Fruit fly (Drosophila melanogaster) whole organism, embryonic: Measurements from ENCODE around the gene CG8051.
A peak's percentile ranks its signal among the peaks of the same experiment; 100 is the strongest.

Experiments
- Antp ChIP-seq: fragments of 200-800 bp; sonication (Bioruptor generic); optimal IDR thresholded peaks from 3 replicates; lab custom pipeline; 2016; ENCODE audit warnings: missing biosample characterization, missing genetic modification characterization
- CG13123 ChIP-seq: fragments of 200-800 bp; sonication (Bioruptor generic); optimal IDR thresholded peaks from 2 replicates; lab custom pipeline; 2016; ENCODE audit warnings: missing biosample characterization, missing genetic modification characterization
- CG13775 ChIP-seq: fragments of 200-800 bp; sonication (Bioruptor generic); optimal IDR thresholded peaks from 3 replicates; lab custom pipeline; 2017; ENCODE audit warnings: missing biosample characterization, mild to moderate bottlenecking, missing genetic modification characterization
- CG14667 ChIP-seq: fragments of 200-800 bp; sonication (Bioruptor generic); IDR thresholded peaks from 2 replicates; pipeline ENCODE4 v1.3.6; 2022; ENCODE audit warnings: missing biosample characterization, missing genetic modification characterization
- CG1603 ChIP-seq: fragments of 200-800 bp; sonication (Bioruptor generic); optimal IDR thresholded peaks from 2 replicates; lab custom pipeline; 2019; ENCODE audit warnings: missing biosample characterization, mild to moderate bottlenecking, missing genetic modification characterization, moderate library complexity
- CG16863 ChIP-seq: fragments of 200-800 bp; sonication (Bioruptor generic); optimal IDR thresholded peaks from 3 replicates; lab custom pipeline; 2016; ENCODE audit warnings: missing biosample characterization, missing genetic modification characterization
- CG2712 ChIP-seq: fragments of 200-800 bp; optimal IDR thresholded peaks from 3 replicates; lab custom pipeline; 2019; ENCODE audit warnings: missing biosample characterization, mild to moderate bottlenecking, missing genetic modification characterization, moderate library complexity
- CG3065 ChIP-seq: fragments of 200-800 bp; sonication (Bioruptor generic); optimal IDR thresholded peaks from 2 replicates; lab custom pipeline; 2016; ENCODE audit warnings: missing biosample characterization, missing genetic modification characterization
- CG31441 ChIP-seq: fragments of 200-800 bp; sonication (Bioruptor generic); IDR thresholded peaks from 2 replicates; pipeline ENCODE4 v1.3.6; 2022; ENCODE audit warnings: missing biosample characterization, missing genetic modification characterization
- CG34376 ChIP-seq: fragments of 200-800 bp; sonication (Bioruptor generic); optimal IDR thresholded peaks from 2 replicates; lab custom pipeline; 2018; ENCODE audit warnings: missing biosample characterization, mild to moderate bottlenecking, missing genetic modification characterization
- CG4707 ChIP-seq: fragments of 200-800 bp; sonication (Bioruptor generic); optimal IDR thresholded peaks from 2 replicates; lab custom pipeline; 2018; ENCODE audit warnings: missing biosample characterization, mild to moderate bottlenecking, missing genetic modification characterization, moderate library complexity
- CG7556 ChIP-seq: fragments of 200-800 bp; sonication (Bioruptor generic); optimal IDR thresholded peaks from 2 replicates; lab custom pipeline; 2017; ENCODE audit warnings: missing biosample characterization, mild to moderate bottlenecking, missing genetic modification characterization
- CG7987 ChIP-seq: fragments of 200-800 bp; sonication (Bioruptor generic); optimal IDR thresholded peaks from 2 replicates; lab custom pipeline; 2018; ENCODE audit warnings: missing biosample characterization, mild to moderate bottlenecking, missing genetic modification characterization, moderate library complexity
- CG8478 ChIP-seq: fragments of >200 bp; optimal IDR thresholded peaks from 2 replicates; lab custom pipeline; 2018
- CG9609 ChIP-seq: fragments of 200-800 bp; sonication (Bioruptor generic); optimal IDR thresholded peaks from 3 replicates; lab custom pipeline; 2016; ENCODE audit warnings: missing biosample characterization, missing genetic modification characterization
- D19A ChIP-seq: fragments of 200-800 bp; optimal IDR thresholded peaks from 3 replicates; lab custom pipeline; 2019; ENCODE audit warnings: missing biosample characterization, mild to moderate bottlenecking, missing genetic modification characterization, moderate library complexity
- Dad ChIP-seq: fragments of 200-800 bp; sonication (Bioruptor generic); optimal IDR thresholded peaks from 3 replicates; lab custom pipeline; 2016; ENCODE audit warnings: missing biosample characterization, missing genetic modification characterization
- Dp ChIP-seq: fragments of 200-800 bp; sonication (Bioruptor generic); optimal IDR thresholded peaks from 2 replicates; lab custom pipeline; 2018; ENCODE audit warnings: missing biosample characterization, mild to moderate bottlenecking, missing genetic modification characterization, moderate library complexity
- Drgx ChIP-seq: fragments of 200-800 bp; sonication (Bioruptor generic); IDR thresholded peaks from 2 replicates; pipeline ENCODE4 v1.3.6; 2022; ENCODE audit warnings: missing biosample characterization, missing genetic modification characterization
- E2f1 ChIP-seq: fragments of 200-800 bp; sonication (Bioruptor generic); IDR thresholded peaks from 2 replicates; pipeline ENCODE4 v1.3.6; 2022; ENCODE audit warnings: missing biosample characterization, missing genetic modification characterization
- Fer1 ChIP-seq: fragments of 200-800 bp; sonication (Bioruptor generic); optimal IDR thresholded peaks from 2 replicates; lab custom pipeline; 2017; ENCODE audit warnings: missing biosample characterization, mild to moderate bottlenecking, missing genetic modification characterization
- Fer2 ChIP-seq: fragments of 200-800 bp; sonication (Bioruptor generic); optimal IDR thresholded peaks from 2 replicates; lab custom pipeline; 2018; ENCODE audit warnings: missing biosample characterization, mild to moderate bottlenecking, missing genetic modification characterization, moderate library complexity
- Hmr ChIP-seq: fragments of 200-800 bp; sonication (Bioruptor generic); optimal IDR thresholded peaks from 3 replicates; lab custom pipeline; 2017; ENCODE audit warnings: mild to moderate bottlenecking, missing biosample characterization, missing genetic modification reagents, missing genetic modification characterization
- Med ChIP-seq: fragments of 200-800 bp; sonication (Bioruptor generic); peaks from one replicate; lab custom pipeline; 2016; ENCODE audit warnings: missing biosample characterization, missing genetic modification characterization, mild to moderate bottlenecking, inconsistent platforms, moderate library complexity
- NfI ChIP-seq: fragments of 200-800 bp; sonication (Bioruptor generic); optimal IDR thresholded peaks from 3 replicates; lab custom pipeline; 2018; ENCODE audit warnings: missing biosample characterization, mild to moderate bottlenecking, missing genetic modification characterization, moderate library complexity
- Optix ChIP-seq: fragments of 200-800 bp; sonication (Bioruptor generic); IDR thresholded peaks from 3 replicates; pipeline ENCODE4 v1.3.6; 2022; ENCODE audit warnings: missing biosample characterization, missing genetic modification characterization
- Poxn ChIP-seq: fragments of 200-800 bp; sonication (Bioruptor generic); IDR thresholded peaks from 2 replicates; pipeline ENCODE4 v1.3.6; 2022; ENCODE audit warnings: missing biosample characterization, missing genetic modification characterization
- Tbp ChIP-seq: fragments of >200 bp; optimal IDR thresholded peaks from 2 replicates; lab custom pipeline; 2018; ENCODE audit warnings: missing biosample characterization, missing genetic modification characterization
- Vsx1 ChIP-seq: fragments of 200-800 bp; sonication (Bioruptor generic); optimal IDR thresholded peaks from 2 replicates; lab custom pipeline; 2017; ENCODE audit warnings: missing biosample characterization, mild to moderate bottlenecking, missing genetic modification characterization, missing genetic modification reagents
- amos ChIP-seq: fragments of 200-800 bp; sonication (Bioruptor generic); IDR thresholded peaks from 2 replicates; pipeline ENCODE4 v1.3.6; 2022; ENCODE audit warnings: missing biosample characterization, missing genetic modification characterization; ENCODE audit not compliant: partially characterized antibody
- ara ChIP-seq: fragments of 200-800 bp; sonication (Bioruptor generic); IDR thresholded peaks from 2 replicates; pipeline ENCODE4 v1.3.6; 2022; ENCODE audit warnings: missing biosample characterization, missing genetic modification characterization
- ash1 ChIP-seq: fragments of 200-800 bp; sonication (Bioruptor generic); optimal IDR thresholded peaks from 2 replicates; lab custom pipeline; 2018; ENCODE audit warnings: missing biosample characterization, mild to moderate bottlenecking, missing genetic modification characterization
- chm ChIP-seq: fragments of 200-800 bp; sonication (Bioruptor generic); IDR thresholded peaks from 2 replicates; pipeline ENCODE4 v1.3.6; 2022; ENCODE audit warnings: missing biosample characterization, missing genetic modification characterization
- dmrt99B ChIP-seq: fragments of 200-800 bp; sonication (Bioruptor generic); optimal IDR thresholded peaks from 2 replicates; lab custom pipeline; 2018; ENCODE audit warnings: missing biosample characterization, mild to moderate bottlenecking, missing genetic modification characterization, moderate library complexity
- en ChIP-seq: fragments of 200-800 bp; sonication (Bioruptor generic); optimal IDR thresholded peaks from 2 replicates; lab custom pipeline; 2016; ENCODE audit warnings: missing biosample characterization, missing genetic modification characterization
- gt ChIP-seq: fragments of 200-800 bp; sonication (Bioruptor generic); IDR thresholded peaks from 2 replicates; pipeline ENCODE4 v1.3.6; 2022; ENCODE audit warnings: missing biosample characterization, missing genetic modification characterization
- hth ChIP-seq: fragments of >200 bp; optimal IDR thresholded peaks from 2 replicates; lab custom pipeline; 2017; ENCODE audit warnings: inconsistent platforms
- klu ChIP-seq: fragments of 200-800 bp; sonication (Bioruptor generic); IDR thresholded peaks from 2 replicates; pipeline ENCODE4 v1.3.6; 2022; ENCODE audit warnings: missing biosample characterization, missing genetic modification characterization
- knrl ChIP-seq: fragments of 200-800 bp; sonication (Bioruptor generic); IDR thresholded peaks from 3 replicates; pipeline ENCODE4 v1.3.6; 2022; ENCODE audit warnings: missing biosample characterization, missing genetic modification characterization; ENCODE audit not compliant: partially characterized antibody
- lola ChIP-seq, 3 experiments: fragments of >200 bp in 2 of 3; fragments of 200-800 bp in 1 of 3; sonication (Bioruptor generic) in 1 of 3; optimal IDR thresholded peaks; 2 replicates each; lab custom pipeline; 2017 to 2019; ENCODE audit warnings: missing biosample characterization in 3 of 3, missing genetic modification characterization in 3 of 3, mild to moderate bottlenecking in 1 of 3, moderate library complexity in 1 of 3
- lov ChIP-seq, 2 experiments: fragments of 200-800 bp in 1 of 2; fragments of >200 bp in 1 of 2; sonication (Bioruptor generic) in 1 of 2; IDR thresholded peaks in 1 of 2; optimal IDR thresholded peaks in 1 of 2; 2 replicates in 1 of 2; 3 replicates in 1 of 2; pipeline versions ENCODE4 v1.3.6 to Lab custom; 2017 to 2022; ENCODE audit warnings: missing biosample characterization in 1 of 2, missing genetic modification characterization in 1 of 2
- mld ChIP-seq: fragments of 200-800 bp; sonication (Bioruptor generic); IDR thresholded peaks from 3 replicates; pipeline ENCODE4 v1.3.6; 2022; ENCODE audit warnings: missing biosample characterization, missing genetic modification characterization; ENCODE audit not compliant: partially characterized antibody
- nmo ChIP-seq: fragments of 200-800 bp; sonication (Bioruptor generic); optimal IDR thresholded peaks from 2 replicates; lab custom pipeline; 2018; ENCODE audit warnings: missing biosample characterization, mild to moderate bottlenecking, missing genetic modification characterization, moderate library complexity
- otp ChIP-seq: fragments of 200-800 bp; sonication (Bioruptor generic); IDR thresholded peaks from 3 replicates; pipeline ENCODE4, ENCODE4 v1.3.6; 2022; ENCODE audit warnings: missing biosample characterization, missing genetic modification characterization
- psq ChIP-seq: fragments of 200-800 bp; sonication (Bioruptor generic); optimal IDR thresholded peaks from 2 replicates; lab custom pipeline; 2017; ENCODE audit warnings: missing biosample characterization, missing genetic modification characterization
- repo ChIP-seq: fragments of 200-800 bp; sonication (Bioruptor generic); optimal IDR thresholded peaks from 2 replicates; lab custom pipeline; 2016; ENCODE audit warnings: missing biosample characterization, missing genetic modification characterization
- schlank ChIP-seq: fragments of 200-800 bp; sonication (Bioruptor generic); optimal IDR thresholded peaks from 2 replicates; lab custom pipeline; 2018; ENCODE audit warnings: missing biosample characterization, mild to moderate bottlenecking, missing genetic modification characterization
- sob ChIP-seq: fragments of 200-800 bp; sonication (Bioruptor generic); IDR thresholded peaks from 2 replicates; pipeline ENCODE4 v1.3.6; 2022; ENCODE audit warnings: missing biosample characterization, missing genetic modification characterization
- sug ChIP-seq: fragments of 200-800 bp; optimal IDR thresholded peaks from 2 replicates; lab custom pipeline; 2019; ENCODE audit warnings: missing biosample characterization, mild to moderate bottlenecking, missing genetic modification characterization, moderate library complexity
- tx ChIP-seq: fragments of 200-800 bp; sonication (Bioruptor generic); optimal IDR thresholded peaks from 2 replicates; lab custom pipeline; 2016; ENCODE audit warnings: missing biosample characterization, missing genetic modification characterization
- usp ChIP-seq: fragments of >200 bp; optimal IDR thresholded peaks from 2 replicates; lab custom pipeline; 2017; ENCODE audit warnings: missing biosample characterization, missing genetic modification characterization
- wor ChIP-seq: fragments of 200-800 bp; sonication (Bioruptor generic); IDR thresholded peaks from 2 replicates; pipeline ENCODE4 v1.3.6; 2022; ENCODE audit warnings: missing biosample characterization, missing genetic modification characterization
- yki ChIP-seq: fragments of >200 bp; optimal IDR thresholded peaks from 3 replicates; lab custom pipeline; 2018

Gene CG8051

DNA sequence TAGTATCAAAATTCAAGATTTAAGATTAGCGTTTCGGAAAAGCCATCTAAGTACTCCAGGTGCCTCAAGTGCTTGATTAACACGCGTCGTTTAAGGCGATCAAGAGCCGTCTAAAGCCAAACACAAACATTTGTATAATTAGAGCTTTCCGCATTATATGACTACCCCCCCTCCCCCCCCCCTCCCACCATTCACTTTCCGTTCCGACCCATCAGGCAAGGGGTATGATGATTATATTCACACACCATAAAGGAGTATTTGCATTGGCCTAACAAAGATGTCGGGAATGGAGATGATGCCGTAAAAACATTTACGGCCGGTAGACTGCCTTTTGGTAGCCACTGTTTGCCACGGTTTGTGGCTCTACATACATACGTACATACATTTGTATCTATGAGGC lies 1.2 kb downstream of the CG8051 start (continued):
- no peak for TF ChIP-seq Antp (GFP tag; lab: Kevin White, UChicago)
- no peak for TF ChIP-seq CG13775 (GFP tag; lab: Kevin White, UChicago)
- TF ChIP-seq Hmr (GFP tag; lab: Kevin White, UChicago) = peak; percentile 62
- peak; percentile 42 for TF ChIP-seq CG7987 (GFP tag; lab: Kevin White, UChicago)
- TF ChIP-seq dmrt99B = peak; percentile 43
- TF ChIP-seq sug (tag; lab: Kevin White, UChicago) = peak; percentile 56
- TF ChIP-seq Fer1 (GFP tag; lab: Kevin White, UChicago) = peak; percentile 46
- TF ChIP-seq mld (GFP tag; lab: Robert Waterston, UW) = no peak
- TF ChIP-seq D19A (tag; lab: Kevin White, UChicago) = no peak
- TF ChIP-seq sob = peak; percentile 49; the same call in 1 of the 2 replicates
- TF ChIP-seq wor (GFP tag; lab: Robert Waterston, UW) = no peak
- TF ChIP-seq amos (GFP tag; lab: Robert Waterston, UW) = no peak
- no peak for TF ChIP-seq tx (GFP tag; lab: Kevin White, UChicago)
- TF ChIP-seq CG2712 (tag; lab: Kevin White, UChicago) = no peak
- no peak for TF ChIP-seq hth (lab: Kevin White, UChicago)
- TF ChIP-seq en (GFP tag; lab: Kevin White, UChicago) = no peak
- no peak for TF ChIP-seq otp (GFP tag; lab: Robert Waterston, UW)
- TF ChIP-seq Vsx1 = no peak
- peak; percentile 42 for TF ChIP-seq schlank (tag; lab: Kevin White, UChicago)
- TF ChIP-seq Poxn (GFP tag; lab: Robert Waterston, UW) = no peak
- no peak for TF ChIP-seq ara
- no peak for TF ChIP-seq NfI (GFP tag; lab: Kevin White, UChicago)
- no peak for TF ChIP-seq lola (GFP tag; optimal IDR thresholded peaks at IDR 0.05; lab: Kevin White, UChicago)
- TF ChIP-seq Dad (GFP tag; lab: Kevin White, UChicago) = no peak
- no peak for TF ChIP-seq knrl (GFP tag; lab: Robert Waterston, UW)
- TF ChIP-seq CG1603 (tag; lab: Kevin White, UChicago) = peak; percentile 8
- no peak for TF ChIP-seq E2f1 (GFP tag; lab: Robert Waterston, UW)
- no peak for TF ChIP-seq chm
- TF ChIP-seq ash1 (GFP tag; lab: Kevin White, UChicago) = peak; percentile 13
- no peak for TF ChIP-seq yki (lab: Kevin White, UChicago)
- TF ChIP-seq CG4707 = no peak
- TF ChIP-seq usp = no peak
- no peak for TF ChIP-seq CG9609 (GFP tag; lab: Kevin White, UChicago)
- no peak for TF ChIP-seq repo (GFP tag; lab: Kevin White, UChicago)
- no peak for TF ChIP-seq Optix (GFP tag; lab: Robert Waterston, UW)
- TF ChIP-seq gt (GFP tag; lab: Robert Waterston, UW) = no peak
- TF ChIP-seq Tbp (GFP tag; lab: Kevin White, UChicago) = no peak
- no peak for TF ChIP-seq lov (optimal IDR thresholded peaks at IDR 0.05; lab: Kevin White, UChicago)
- TF ChIP-seq lov (GFP tag; IDR thresholded peaks at IDR 0.05; lab: Robert Waterston, UW) = no peak
- TF ChIP-seq Drgx = no peak
- peak; percentile 64 for TF ChIP-seq Med (GFP tag; lab: Kevin White, UChicago)
- TF ChIP-seq CG8478 (lab: Kevin White, UChicago) = no peak
- TF ChIP-seq psq (GFP tag; lab: Kevin White, UChicago) = no peak
- TF ChIP-seq Dp (GFP tag; lab: Kevin White, UChicago) = no peak
- TF ChIP-seq Fer2 (tag; lab: Kevin White, UChicago) = peak; percentile 31
- TF ChIP-seq CG3065 = no peak
- no peak for TF ChIP-seq klu (GFP tag; lab: Robert Waterston, UW)
- TF ChIP-seq nmo (GFP tag; lab: Kevin White, UChicago) = no peak
- no peak for TF ChIP-seq CG7556 (GFP tag; lab: Kevin White, UChicago)
- TF ChIP-seq CG31441 (GFP tag; lab: Robert Waterston, UW) = 0 out of 2 replicates have a peak, but pooled peaks have one; percentile 32
- TF ChIP-seq CG13123 (GFP tag; lab: Kevin White, UChicago) = no peak
- peak; percentile 11 for TF ChIP-seq CG34376 (GFP tag; lab: Kevin White, UChicago)
- TF ChIP-seq CG14667 = no peak
- TF ChIP-seq CG16863 (GFP tag; lab: Kevin White, UChicago) = no peak
